Worm (Caenorhabditis elegans) whole organism, young adult: ENCODE data around the gene F23B2.7.
A peak's percentile ranks its signal among the peaks of the same experiment; 100 is the strongest.

Source experiments
- B0035.1 ChIP-seq: sonication (generic microtip); optimal IDR thresholded peaks from 2 replicates; lab custom pipeline; 2016; ENCODE audit warnings: missing genetic modification characterization, mild to moderate bottlenecking, missing compliant biosample characterization, missing genotype, missing genetic modification reagents
- C06A6.2 ChIP-seq: fragments of 200-800 bp; sonication (Bioruptor generic); conservative IDR thresholded peaks from 2 replicates; pipeline ENCODE4 v1.3.6; 2022; ENCODE audit warnings: missing genetic modification characterization, missing compliant biosample characterization
- F10E7.11 ChIP-seq: sonication (generic microtip); optimal IDR thresholded peaks from 2 replicates; lab custom pipeline; 2017; ENCODE audit warnings: mild to moderate bottlenecking, missing genetic modification characterization, moderate library complexity, missing compliant biosample characterization
- F37B4.10 ChIP-seq: fragments of 200-800 bp; sonication (Bioruptor generic); IDR thresholded peaks from 2 replicates; pipeline ENCODE4 v1.3.6; 2022; ENCODE audit warnings: missing genetic modification characterization, missing compliant biosample characterization
- F49E8.2 ChIP-seq: sonication (generic microtip); optimal IDR thresholded peaks from 3 replicates; lab custom pipeline; 2017; ENCODE audit warnings: missing genetic modification characterization, mild to moderate bottlenecking, missing compliant biosample characterization, antibody characterized with exemption, moderate library complexity; ENCODE audit not compliant: insufficient read depth
- K12H6.12 ChIP-seq: fragments of 200-800 bp; sonication (Bioruptor generic); optimal IDR thresholded peaks from 2 replicates; lab custom pipeline; 2018; ENCODE audit warnings: mild to moderate bottlenecking, missing genetic modification characterization, missing compliant biosample characterization
- T07F8.4 ChIP-seq: sonication (generic microtip); optimal IDR thresholded peaks from 2 replicates; lab custom pipeline; 2016; ENCODE audit warnings: mild to moderate bottlenecking, missing genetic modification characterization, moderate library complexity, missing compliant biosample characterization
- T26A5.8 ChIP-seq: sonication (generic microtip); optimal IDR thresholded peaks from 2 replicates; lab custom pipeline; 2016; ENCODE audit warnings: missing genetic modification characterization, missing compliant biosample characterization
- Y79H2A.3 ChIP-seq: fragments of 200-800 bp; sonication (Bioruptor generic); conservative IDR thresholded peaks from 2 replicates; pipeline ENCODE4 v1.3.6; 2022; ENCODE audit warnings: missing genetic modification reagents, missing genetic modification characterization, missing compliant biosample characterization
- Y95B8A.8 ChIP-seq: fragments of 200-800 bp; sonication (Bioruptor generic); IDR thresholded peaks from 2 replicates; pipeline ENCODE4 v1.3.6; 2022; ENCODE audit warnings: missing genetic modification reagents, missing genetic modification characterization, missing compliant biosample characterization
- ZK185.1 ChIP-seq: sonication (generic microtip); optimal IDR thresholded peaks from 2 replicates; lab custom pipeline; 2016; ENCODE audit warnings: mild to moderate bottlenecking, missing genetic modification characterization, missing compliant biosample characterization; ENCODE audit not compliant: poor library complexity, severe bottlenecking
- atf-7 ChIP-seq: sonication (generic microtip); optimal IDR thresholded peaks from 2 replicates; lab custom pipeline; 2017; ENCODE audit warnings: mild to moderate bottlenecking, missing genetic modification characterization, missing compliant biosample characterization
- cebp-2 ChIP-seq: fragments of 200-800 bp; sonication (Bioruptor generic); IDR thresholded peaks from 2 replicates; pipeline ENCODE4 v1.3.6; 2022; ENCODE audit warnings: missing genetic modification characterization, missing compliant biosample characterization
- ceh-40 ChIP-seq: fragments of 200-800 bp; sonication (Bioruptor generic); IDR thresholded peaks from 2 replicates; pipeline ENCODE4 v1.3.6; 2022; ENCODE audit warnings: missing genetic modification characterization, missing compliant biosample characterization
- ceh-91 ChIP-seq: fragments of 200-800 bp; sonication (Bioruptor generic); IDR thresholded peaks from 2 replicates; pipeline ENCODE4 v1.3.6; 2022; ENCODE audit warnings: missing genetic modification reagents, missing genetic modification characterization, missing compliant biosample characterization
- dox-1 ChIP-seq: fragments of 200-800 bp; sonication (Bioruptor generic); IDR thresholded peaks from 2 replicates; pipeline ENCODE4 v1.3.6; 2022; ENCODE audit warnings: missing genetic modification reagents, missing genetic modification characterization, missing compliant biosample characterization
- dpl-1 ChIP-seq: fragments of 150-350 bp; optimal IDR thresholded peaks from 2 replicates; lab custom pipeline; 2014; ENCODE audit warnings: missing biosample characterization, missing genetic modification reagents, missing genetic modification characterization
- egl-44 ChIP-seq: fragments of 200-800 bp; sonication (Bioruptor generic); IDR thresholded peaks from 2 replicates; pipeline ENCODE4 v1.3.6; 2022; ENCODE audit warnings: missing genetic modification reagents, missing genetic modification characterization, missing compliant biosample characterization
- hlh-12 ChIP-seq: sonication (generic microtip); optimal IDR thresholded peaks from 2 replicates; lab custom pipeline; 2016; ENCODE audit warnings: missing genetic modification characterization, missing compliant biosample characterization
- hsf-1 ChIP-seq: fragments of 200-800 bp; sonication (Bioruptor generic); IDR thresholded peaks from 2 replicates; pipeline ENCODE4 v1.3.6; 2022; ENCODE audit warnings: missing genetic modification reagents, missing genetic modification characterization, missing compliant biosample characterization
- lsl-1 ChIP-seq: fragments of 200-800 bp; sonication (Bioruptor generic); optimal IDR thresholded peaks from 2 replicates; lab custom pipeline; 2018; ENCODE audit warnings: mild to moderate bottlenecking, missing genetic modification characterization, moderate library complexity, missing compliant biosample characterization
- madf-6 ChIP-seq: fragments of 200-800 bp; sonication (Bioruptor generic); IDR thresholded peaks from 2 replicates; pipeline ENCODE4 v1.3.6; 2022; ENCODE audit warnings: missing genetic modification reagents, missing genetic modification characterization, missing compliant biosample characterization
- madf-8 ChIP-seq: fragments of 200-800 bp; sonication (Bioruptor generic); conservative IDR thresholded peaks from 2 replicates; pipeline ENCODE4 v1.3.6; 2022; ENCODE audit warnings: missing genetic modification reagents, missing genetic modification characterization, missing compliant biosample characterization
- mcd-1 ChIP-seq: fragments of 200-800 bp; sonication (Bioruptor generic); IDR thresholded peaks from 2 replicates; pipeline ENCODE4 v1.3.6; 2022; ENCODE audit warnings: missing genetic modification reagents, missing genetic modification characterization, missing compliant biosample characterization
- mes-4 ChIP-seq: sonication (generic microtip); optimal IDR thresholded peaks from 2 replicates; lab custom pipeline; 2016; ENCODE audit warnings: missing genotype, missing genetic modification characterization, missing compliant biosample characterization
- nhr-179 ChIP-seq: sonication (generic microtip); optimal IDR thresholded peaks from 2 replicates; lab custom pipeline; 2016; ENCODE audit warnings: mild to moderate bottlenecking, missing genetic modification characterization, missing compliant biosample characterization
- nhr-27 ChIP-seq: fragments of 200-800 bp; sonication (Bioruptor generic); optimal IDR thresholded peaks from 2 replicates; lab custom pipeline; 2018; ENCODE audit warnings: mild to moderate bottlenecking, missing genetic modification characterization, moderate library complexity, missing compliant biosample characterization
- nhr-80 ChIP-seq: sonication (generic microtip); optimal IDR thresholded peaks from 2 replicates; lab custom pipeline; 2016; ENCODE audit warnings: missing genetic modification characterization, missing compliant biosample characterization
- nhr-90 ChIP-seq: sonication (generic microtip); optimal IDR thresholded peaks from 2 replicates; lab custom pipeline; 2016; ENCODE audit warnings: missing genotype, mild to moderate bottlenecking, missing genetic modification characterization, missing compliant biosample characterization
- sdz-38 ChIP-seq: sonication (generic microtip); optimal IDR thresholded peaks from 2 replicates; lab custom pipeline; 2016; ENCODE audit warnings: missing genotype, missing genetic modification characterization, missing compliant biosample characterization
- snpc-1.3 ChIP-seq: sonication (generic microtip); optimal IDR thresholded peaks from 2 replicates; lab custom pipeline; 2017; ENCODE audit warnings: missing genetic modification characterization, mild to moderate bottlenecking, missing compliant biosample characterization, antibody characterized with exemption, moderate library complexity, missing genotype, missing genetic modification reagents; ENCODE audit not compliant: insufficient read depth
- snpc-4 ChIP-seq, 5 experiments: fragments of 150-350 bp in 1 of 5; sonication (generic microtip) in 4 of 5; optimal IDR thresholded peaks; 2 replicates each; lab custom pipeline; 2014 to 2018; ENCODE audit warnings: missing genetic modification characterization in 5 of 5, missing biosample characterization in 3 of 5, antibody characterized with exemption in 2 of 5, mild to moderate bottlenecking in 2 of 5, missing compliant biosample characterization in 2 of 5, missing genotype in 2 of 5, moderate library complexity in 2 of 5, missing genetic modification reagents in 1 of 5
- ztf-22 ChIP-seq: fragments of 200-800 bp; sonication (Bioruptor generic); optimal IDR thresholded peaks from 2 replicates; lab custom pipeline; 2018; ENCODE audit warnings: mild to moderate bottlenecking, missing genetic modification characterization, moderate library complexity, missing compliant biosample characterization
- ztf-26 ChIP-seq: sonication (generic microtip); optimal IDR thresholded peaks from 2 replicates; lab custom pipeline; 2017; ENCODE audit warnings: missing genetic modification characterization, missing compliant biosample characterization

F23B2.7 gene

DNA sequence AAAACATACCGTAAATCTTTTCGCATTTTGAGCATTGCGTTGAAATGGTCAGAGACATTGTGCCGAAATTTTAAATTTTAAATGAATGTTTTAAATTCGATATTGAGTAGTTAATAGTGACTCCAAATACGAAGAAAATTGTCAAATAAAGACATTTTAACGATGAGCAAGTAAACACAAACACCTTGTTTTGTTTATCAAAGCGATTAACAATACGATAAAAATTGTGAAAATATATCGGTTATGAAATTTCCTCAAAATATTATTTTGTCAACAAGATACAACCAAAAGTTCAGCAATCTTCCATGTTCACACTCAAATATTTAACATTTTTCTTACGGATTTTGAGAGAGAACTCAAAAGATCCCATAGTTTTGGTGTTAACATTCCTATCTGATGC, 4.0 kb downstream of the F23B2.7 start, which contains the start of gene F23B2.10:
Gene F23B2.10 (minus strand): TSS at position 101 of the 400 bp plus-strand sequence.
- TF ChIP-seq madf-8 (GFP tag; lab: Robert Waterston, UW) (no peak), snpc-4 (GFP tag; optimal IDR thresholded peaks at IDR 0.05; lab: Kevin White, UChicago) (no peak), snpc-4 (tag; optimal IDR thresholded peaks at IDR 0.05; lab: Kevin White, UChicago) (no peak), mes-4 (tag; lab: Kevin White, UChicago) (no peak), hlh-12 (tag; lab: Kevin White, UChicago) (no peak), ceh-91 (GFP tag; lab: Robert Waterston, UW) (no peak), ZK185.1 (tag; lab: Kevin White, UChicago) (no peak), ceh-40 (GFP tag; lab: Robert Waterston, UW) (no peak)

DNA sequence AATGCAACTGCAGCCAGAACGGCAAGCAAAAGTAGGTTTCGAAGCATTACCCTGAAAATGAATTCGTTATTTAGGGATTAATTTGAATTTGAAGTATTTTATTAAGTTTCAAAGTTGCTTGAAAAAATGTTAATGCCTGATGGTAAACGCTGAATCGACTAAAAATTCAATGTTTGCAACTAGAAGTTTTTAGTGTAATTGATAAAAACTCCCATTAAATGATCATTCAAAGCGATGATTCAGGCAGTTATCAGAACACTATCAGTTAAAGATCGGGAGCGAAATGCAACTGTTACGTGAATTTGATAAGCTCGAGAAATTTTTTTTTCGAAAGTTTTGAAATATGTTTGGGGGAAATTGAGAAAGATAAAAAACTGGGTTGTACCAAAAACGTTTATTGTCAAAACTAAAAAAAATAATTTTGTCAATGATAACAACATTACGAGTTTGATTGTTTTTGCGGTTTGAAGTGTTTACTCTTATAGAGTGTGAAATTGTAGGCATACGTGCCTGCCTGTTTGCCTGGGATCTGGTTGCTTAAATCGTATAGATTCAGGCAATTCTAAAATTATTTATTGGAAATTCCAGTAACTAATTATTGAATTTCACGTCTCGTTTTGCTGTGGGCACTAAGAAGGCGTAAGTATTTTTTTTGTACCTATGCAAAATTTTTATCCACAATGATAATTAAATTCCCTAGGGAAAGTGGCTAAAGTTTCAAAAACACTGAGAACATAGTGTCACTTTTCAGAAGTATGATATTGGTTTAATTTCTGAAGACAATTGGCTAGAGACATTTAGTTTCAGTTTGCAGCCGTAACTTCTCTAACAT, 8.9 kb downstream of the F23B2.7 start, which contains the start of gene pcp-3:
Gene pcp-3 (minus strand): TSS at position 51 of the 832 bp plus-strand sequence.
- TF ChIP-seq nhr-80 (peak; percentile 55), B0035.1 (tag; lab: Kevin White, UChicago) (no peak)

DNA sequence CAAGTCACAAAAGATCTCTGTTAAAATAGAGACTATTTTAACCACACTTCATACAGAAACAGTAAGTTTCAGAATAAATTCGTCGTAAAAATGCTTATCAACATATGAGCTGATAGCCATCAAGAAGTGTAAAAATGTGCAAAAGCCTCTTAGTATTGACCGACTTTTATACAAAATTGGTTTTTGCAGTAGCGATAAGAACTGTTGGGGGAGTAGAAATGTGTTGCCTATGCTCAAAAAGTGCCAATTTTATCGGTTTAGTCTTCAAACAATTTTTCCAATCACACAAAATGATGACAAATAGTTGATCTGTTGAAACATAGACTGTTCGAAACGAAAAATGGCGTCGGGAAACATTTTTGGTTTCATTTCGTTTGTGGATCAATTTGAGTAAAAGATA, 9.6 kb downstream of the F23B2.7 start:
- TF ChIP-seq Y79H2A.3 (GFP tag; lab: Robert Waterston, UW) (no peak), nhr-80 (peak; percentile 96)

DNA sequence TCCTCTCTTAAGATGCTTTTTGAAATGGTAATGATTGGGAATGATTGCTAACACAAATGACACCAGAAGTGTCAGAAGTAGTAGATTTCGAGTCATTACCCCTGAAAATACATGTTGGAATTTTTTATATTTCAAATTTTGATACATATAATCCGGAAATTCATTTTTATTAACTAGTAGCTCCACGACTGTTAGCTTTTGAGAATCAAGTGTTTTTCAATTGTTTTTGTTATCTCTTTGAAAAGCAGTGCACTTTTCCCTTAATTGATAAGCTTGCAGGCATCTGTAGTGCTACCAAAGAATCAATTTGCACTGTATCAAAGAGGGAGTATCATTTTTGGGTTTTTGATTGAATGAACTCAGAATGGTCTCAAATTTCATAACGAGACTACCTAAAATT, 14.8 kb downstream of the F23B2.7 start, which contains the start of gene pcp-2:
Gene pcp-2 (minus strand): TSS at position 101 of the 400 bp plus-strand sequence.
- TF ChIP-seq nhr-27: no peak
- TF ChIP-seq T26A5.8 (tag; lab: Kevin White, UChicago): no peak
- no peak for TF ChIP-seq K12H6.12 (tag; lab: Kevin White, UChicago)
- no peak for TF ChIP-seq nhr-179
- TF ChIP-seq dox-1 (GFP tag; lab: Robert Waterston, UW): no peak
- TF ChIP-seq F10E7.11 (tag; lab: Kevin White, UChicago): no peak
- no peak for TF ChIP-seq egl-44 (GFP tag; lab: Robert Waterston, UW)
- no peak for TF ChIP-seq ztf-22 (GFP tag; lab: Kevin White, UChicago)
- TF ChIP-seq mcd-1 (GFP tag; lab: Robert Waterston, UW): no peak
- TF ChIP-seq ceh-40 (GFP tag; lab: Robert Waterston, UW): no peak
- no peak for TF ChIP-seq F37B4.10 (GFP tag; lab: Robert Waterston, UW)

DNA sequence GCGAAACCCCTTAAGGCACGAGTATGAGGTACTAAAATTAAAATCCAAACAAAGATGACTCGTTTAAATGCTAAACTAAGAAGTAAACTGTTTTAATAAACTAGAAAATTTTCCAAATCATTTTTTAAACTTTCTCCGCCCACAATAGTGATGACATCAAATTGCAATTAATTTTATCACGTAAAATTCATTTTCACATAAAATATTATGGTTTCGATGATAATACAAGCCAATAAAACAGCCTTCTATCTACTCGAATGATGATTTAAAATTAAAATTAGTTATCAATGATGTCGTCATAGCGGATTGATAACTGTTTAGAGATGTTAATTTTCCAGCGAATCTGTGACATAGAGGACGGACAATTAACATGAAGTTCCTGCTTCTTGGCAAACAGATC, 15.4 kb downstream of the F23B2.7 start, which contains the start of gene C07C7.3:
Gene C07C7.3 (plus strand): TSS at position 371 of the 400 bp plus-strand sequence.
- TF ChIP-seq hsf-1 (no peak), atf-7 (no peak), C06A6.2 (GFP tag; lab: Robert Waterston, UW) (no peak), nhr-27 (no peak), lsl-1 (no peak), T07F8.4 (tag; lab: Kevin White, UChicago) (no peak), F49E8.2 (tag; lab: Kevin White, UChicago) (no peak), nhr-90 (tag; lab: Kevin White, UChicago) (no peak), cebp-2 (GFP tag; lab: Robert Waterston, UW) (no peak), sdz-38 (tag; lab: Kevin White, UChicago) (no peak), snpc-1.3 (tag; lab: Kevin White, UChicago) (no peak), dpl-1 (GFP tag; lab: Kevin White, UChicago) (no peak), Y95B8A.8 (no peak), ztf-26 (tag; lab: Kevin White, UChicago) (no peak), madf-6 (no peak)
